Fruit fly (Drosophila melanogaster) whole organism, embryonic: ENCODE data around the gene nudE.

ENCODE experiments used
- Atf-2 ChIP-seq: fragments of 200-800 bp; sonication (Bioruptor generic); optimal IDR thresholded peaks from 2 replicates; lab custom pipeline; 2016; ENCODE audit warnings: missing biosample characterization, missing genetic modification characterization
- Atf6 ChIP-seq: fragments of 200-800 bp; sonication (Bioruptor generic); IDR thresholded peaks from 2 replicates; pipeline ENCODE4 v1.3.6; 2022; ENCODE audit warnings: missing biosample characterization, missing genetic modification characterization
- Awh ChIP-seq: fragments of 200-800 bp; sonication (Bioruptor generic); IDR thresholded peaks from 2 replicates; pipeline ENCODE4, ENCODE4 v1.3.6; 2022; ENCODE audit warnings: missing biosample characterization, missing genetic modification characterization
- CG12155 ChIP-seq: fragments of 200-800 bp; sonication (Bioruptor generic); optimal IDR thresholded peaks from 3 replicates; lab custom pipeline; 2016; ENCODE audit warnings: missing biosample characterization, missing genetic modification characterization
- CG13894 ChIP-seq: fragments of 200-800 bp; sonication (Bioruptor generic); optimal IDR thresholded peaks from 3 replicates; lab custom pipeline; 2018; ENCODE audit warnings: missing biosample characterization, mild to moderate bottlenecking, missing genetic modification characterization, moderate library complexity
- CG15514 ChIP-seq: fragments of 200-800 bp; sonication (Bioruptor generic); optimal IDR thresholded peaks from 3 replicates; lab custom pipeline; 2017; ENCODE audit warnings: missing biosample characterization, missing genetic modification characterization, mild to moderate bottlenecking, moderate library complexity, missing genetic modification reagents
- CG15601 ChIP-seq: fragments of 200-800 bp; sonication (Bioruptor generic); optimal IDR thresholded peaks from 3 replicates; lab custom pipeline; 2019; ENCODE audit warnings: missing biosample characterization, mild to moderate bottlenecking, missing genetic modification characterization, moderate library complexity
- CG2120 ChIP-seq: fragments of 200-800 bp; sonication (Bioruptor generic); optimal IDR thresholded peaks from 3 replicates; lab custom pipeline; 2016; ENCODE audit warnings: missing biosample characterization, missing genetic modification characterization
- CG2712 ChIP-seq: fragments of 200-800 bp; optimal IDR thresholded peaks from 3 replicates; lab custom pipeline; 2019; ENCODE audit warnings: missing biosample characterization, mild to moderate bottlenecking, missing genetic modification characterization, moderate library complexity
- CG33213 ChIP-seq: fragments of 200-800 bp; sonication (Bioruptor generic); optimal IDR thresholded peaks from 3 replicates; lab custom pipeline; 2016; ENCODE audit warnings: missing biosample characterization, missing genetic modification characterization
- CG4360 ChIP-seq: fragments of 200-800 bp; sonication (Bioruptor generic); IDR thresholded peaks from 2 replicates; pipeline ENCODE4 v1.3.6; 2022; ENCODE audit warnings: missing biosample characterization, missing genetic modification characterization
- CG6854 ChIP-seq: fragments of 200-800 bp; sonication (Bioruptor generic); optimal IDR thresholded peaks from 3 replicates; lab custom pipeline; 2017; ENCODE audit warnings: missing biosample characterization, mild to moderate bottlenecking, missing genetic modification characterization
- CG7987 ChIP-seq: fragments of 200-800 bp; sonication (Bioruptor generic); optimal IDR thresholded peaks from 2 replicates; lab custom pipeline; 2018; ENCODE audit warnings: missing biosample characterization, mild to moderate bottlenecking, missing genetic modification characterization, moderate library complexity
- D ChIP-seq, 2 experiments: fragments of 200-800 bp in 1 of 2; fragments of >200 bp in 1 of 2; sonication (Bioruptor generic) in 1 of 2; optimal IDR thresholded peaks; 2 replicates in 1 of 2; 3 replicates in 1 of 2; lab custom pipeline; 2017; ENCODE audit warnings: mild to moderate bottlenecking in 1 of 2, missing biosample characterization in 1 of 2, missing genetic modification characterization in 1 of 2, missing genetic modification reagents in 1 of 2
- Dp ChIP-seq: fragments of 200-800 bp; sonication (Bioruptor generic); optimal IDR thresholded peaks from 2 replicates; lab custom pipeline; 2018; ENCODE audit warnings: missing biosample characterization, mild to moderate bottlenecking, missing genetic modification characterization, moderate library complexity
- Elba2 ChIP-seq: fragments of 200-800 bp; sonication (Bioruptor generic); optimal IDR thresholded peaks from 3 replicates; lab custom pipeline; 2016; ENCODE audit warnings: missing biosample characterization, missing genetic modification characterization
- Ets65A ChIP-seq: fragments of 200-800 bp; sonication (Bioruptor generic); peaks from one replicate; lab custom pipeline; 2016; ENCODE audit warnings: missing biosample characterization, missing genetic modification characterization
- Ets97D ChIP-seq: fragments of 200-800 bp; sonication (Bioruptor generic); optimal IDR thresholded peaks from 3 replicates; lab custom pipeline; 2016; ENCODE audit warnings: missing biosample characterization, missing genetic modification characterization
- GATAe ChIP-seq: fragments of 200-800 bp; sonication (Bioruptor generic); conservative IDR thresholded peaks from 2 replicates; pipeline ENCODE4 v1.3.6; 2022; ENCODE audit warnings: missing biosample characterization, missing genetic modification characterization
- H15 ChIP-seq: fragments of 200-800 bp; sonication (Bioruptor generic); IDR thresholded peaks from 3 replicates; pipeline ENCODE4 v1.3.6; 2022; ENCODE audit warnings: missing biosample characterization, missing genetic modification characterization
- Hmr ChIP-seq: fragments of 200-800 bp; sonication (Bioruptor generic); optimal IDR thresholded peaks from 3 replicates; lab custom pipeline; 2017; ENCODE audit warnings: mild to moderate bottlenecking, missing biosample characterization, missing genetic modification reagents, missing genetic modification characterization
- Hsf ChIP-seq: fragments of 200-800 bp; sonication (Bioruptor generic); optimal IDR thresholded peaks from 3 replicates; lab custom pipeline; 2016; ENCODE audit warnings: missing biosample characterization, missing genetic modification characterization
- Lhr ChIP-seq: fragments of 200-800 bp; sonication (Bioruptor generic); optimal IDR thresholded peaks from 3 replicates; lab custom pipeline; 2017; ENCODE audit warnings: mild to moderate bottlenecking, missing biosample characterization, missing genetic modification reagents, missing genetic modification characterization
- Med ChIP-seq: fragments of 200-800 bp; sonication (Bioruptor generic); peaks from one replicate; lab custom pipeline; 2016; ENCODE audit warnings: missing biosample characterization, missing genetic modification characterization, mild to moderate bottlenecking, inconsistent platforms, moderate library complexity
- NFAT ChIP-seq: fragments of 200-800 bp; sonication (Bioruptor generic); IDR thresholded peaks from 2 replicates; pipeline ENCODE4 v1.3.6; 2022; ENCODE audit warnings: missing biosample characterization, missing genetic modification characterization
- Nf-YB ChIP-seq: fragments of 200-800 bp; sonication (Bioruptor generic); optimal IDR thresholded peaks from 3 replicates; lab custom pipeline; 2019; ENCODE audit warnings: missing biosample characterization, mild to moderate bottlenecking, missing genetic modification characterization, moderate library complexity
- NfI ChIP-seq: fragments of 200-800 bp; sonication (Bioruptor generic); optimal IDR thresholded peaks from 3 replicates; lab custom pipeline; 2018; ENCODE audit warnings: missing biosample characterization, mild to moderate bottlenecking, missing genetic modification characterization, moderate library complexity
- Pdp1 ChIP-seq, 2 experiments: fragments of 200-800 bp; sonication (Bioruptor generic); optimal IDR thresholded peaks; 3 replicates each; lab custom pipeline; 2016; ENCODE audit warnings: missing biosample characterization in 2 of 2, missing genetic modification characterization in 2 of 2, mild to moderate bottlenecking in 1 of 2, moderate library complexity in 1 of 2
- Rfx ChIP-seq: fragments of 200-800 bp; sonication (Bioruptor generic); IDR thresholded peaks from 2 replicates; pipeline ENCODE4 v1.3.6; 2022; ENCODE audit warnings: missing biosample characterization, missing genetic modification characterization
- Scr ChIP-seq: fragments of 200-800 bp; sonication (Bioruptor generic); IDR thresholded peaks from 2 replicates; pipeline ENCODE4 v1.3.6; 2022; ENCODE audit warnings: missing biosample characterization, missing genetic modification characterization; ENCODE audit not compliant: partially characterized antibody
- Sox102F ChIP-seq: fragments of 200-800 bp; sonication (Bioruptor generic); optimal IDR thresholded peaks from 2 replicates; lab custom pipeline; 2018; ENCODE audit warnings: missing biosample characterization, mild to moderate bottlenecking, missing genetic modification characterization, moderate library complexity
- Taf1 ChIP-seq: fragments of 200-800 bp; sonication (Bioruptor generic); IDR thresholded peaks from 2 replicates; pipeline ENCODE4 v1.3.6; 2022; ENCODE audit warnings: missing biosample characterization, missing genetic modification characterization
- ara ChIP-seq: fragments of 200-800 bp; sonication (Bioruptor generic); IDR thresholded peaks from 2 replicates; pipeline ENCODE4 v1.3.6; 2022; ENCODE audit warnings: missing biosample characterization, missing genetic modification characterization
- br ChIP-seq: fragments of >200 bp; optimal IDR thresholded peaks from 2 replicates; lab custom pipeline; 2017
- danr ChIP-seq: fragments of 200-800 bp; sonication (Bioruptor generic); IDR thresholded peaks from 2 replicates; pipeline ENCODE4 v1.3.6; 2022; ENCODE audit warnings: missing biosample characterization, missing genetic modification characterization
- dimm ChIP-seq: fragments of 200-800 bp; sonication (Bioruptor generic); IDR thresholded peaks from 2 replicates; pipeline ENCODE4 v1.3.6; 2022; ENCODE audit warnings: missing biosample characterization, missing genetic modification characterization
- ewg ChIP-seq: fragments of 200-800 bp; sonication (Bioruptor generic); optimal IDR thresholded peaks from 3 replicates; lab custom pipeline; 2017; ENCODE audit warnings: mild to moderate bottlenecking, missing biosample characterization, missing genetic modification reagents, missing genetic modification characterization
- eyg ChIP-seq: fragments of 200-800 bp; sonication (Bioruptor generic); optimal IDR thresholded peaks from 3 replicates; lab custom pipeline; 2016; ENCODE audit warnings: missing biosample characterization, missing genetic modification characterization
- gce ChIP-seq: fragments of 200-800 bp; sonication (Bioruptor generic); IDR thresholded peaks from 3 replicates; pipeline ENCODE4 v1.3.6; 2022; ENCODE audit warnings: missing biosample characterization, missing genetic modification characterization
- gro ChIP-seq: fragments of 200-800 bp; sonication (Bioruptor generic); optimal IDR thresholded peaks from 2 replicates; lab custom pipeline; 2016; ENCODE audit warnings: missing biosample characterization, missing genetic modification characterization
- inv ChIP-seq: fragments of 200-800 bp; sonication (Bioruptor generic); IDR thresholded peaks from 2 replicates; pipeline ENCODE4 v1.3.6; 2022; ENCODE audit warnings: missing biosample characterization, missing genetic modification characterization; ENCODE audit not compliant: partially characterized antibody
- nmo ChIP-seq: fragments of 200-800 bp; sonication (Bioruptor generic); optimal IDR thresholded peaks from 2 replicates; lab custom pipeline; 2018; ENCODE audit warnings: missing biosample characterization, mild to moderate bottlenecking, missing genetic modification characterization, moderate library complexity
- ranshi ChIP-seq: fragments of 200-800 bp; sonication (Bioruptor generic); IDR thresholded peaks from 2 replicates; pipeline ENCODE4 v1.3.6; 2022; ENCODE audit warnings: missing biosample characterization, missing genetic modification characterization
- row ChIP-seq: fragments of 200-800 bp; sonication (Bioruptor generic); IDR thresholded peaks from 3 replicates; pipeline ENCODE4 v1.3.6; 2022; ENCODE audit warnings: missing biosample characterization, missing genetic modification characterization
- sens-2 ChIP-seq: fragments of 200-800 bp; sonication (Bioruptor generic); IDR thresholded peaks from 2 replicates; pipeline ENCODE4 v1.3.6; 2022; ENCODE audit warnings: missing biosample characterization, missing genetic modification characterization
- slbo ChIP-seq: fragments of 200-800 bp; sonication (Bioruptor generic); IDR thresholded peaks from 2 replicates; pipeline ENCODE4 v1.3.6; 2022; ENCODE audit warnings: missing biosample characterization, missing genetic modification characterization
- unpg ChIP-seq: fragments of 200-800 bp; sonication (Bioruptor generic); optimal IDR thresholded peaks from 3 replicates; lab custom pipeline; 2018; ENCODE audit warnings: missing biosample characterization, mild to moderate bottlenecking, missing genetic modification characterization, moderate library complexity
- vnd ChIP-seq: fragments of 200-800 bp; sonication (Bioruptor generic); IDR thresholded peaks from 3 replicates; pipeline ENCODE4 v1.3.6; 2022; ENCODE audit warnings: missing biosample characterization, missing genetic modification characterization; ENCODE audit not compliant: partially characterized antibody
- zfh1 ChIP-seq: fragments of 200-800 bp; sonication (Bioruptor generic); IDR thresholded peaks from 3 replicates; pipeline ENCODE4 v1.3.6; 2022; ENCODE audit warnings: missing biosample characterization, missing genetic modification characterization

Gene nudE

dm6 chr3L:9897164-9897783, 1.8 kb upstream of the nudE start (continued):
- TF ChIP-seq Elba2 (GFP tag; lab: Kevin White, UChicago): peak; percentile 18
- TF ChIP-seq D (optimal IDR thresholded peaks at IDR 0.05; lab: Kevin White, UChicago): no peak
- TF ChIP-seq D (GFP tag; optimal IDR thresholded peaks at IDR 0.05; lab: Kevin White, UChicago): no peak
- peak; percentile 27 for TF ChIP-seq CG2120
- no peak for TF ChIP-seq gce (GFP tag; lab: Robert Waterston, UW)
- no peak for TF ChIP-seq Ets65A
- TF ChIP-seq row (GFP tag; lab: Robert Waterston, UW): no peak
- peak; percentile 10 for TF ChIP-seq unpg (GFP tag; lab: Kevin White, UChicago)
- TF ChIP-seq Sox102F (GFP tag; lab: Kevin White, UChicago): peak; percentile 27
- TF ChIP-seq br (lab: Kevin White, UChicago): no peak
- no peak for TF ChIP-seq Atf-2 (GFP tag; lab: Kevin White, UChicago)
- TF ChIP-seq GATAe: no peak
- TF ChIP-seq CG6854 (GFP tag; lab: Kevin White, UChicago): no peak
- no peak for TF ChIP-seq H15 (GFP tag; lab: Robert Waterston, UW)

- TF ChIP-seq Scr (GFP tag; lab: Robert Waterston, UW) (peak; percentile 26; the same call in 1 of the 2 replicates), vnd (no peak), nmo (GFP tag; lab: Kevin White, UChicago) (peak; percentile 32), CG33213 (peak; percentile 9), Pdp1 (GFP tag; optimal IDR thresholded peaks at IDR 0.05; lab: Kevin White, UChicago) (peak in 1 of 2 experiments; percentile 16), eyg (no peak), gro (GFP tag; lab: Kevin White, UChicago) (peak; percentile 8), NfI (GFP tag; lab: Kevin White, UChicago) (peak; percentile 50), Rfx (GFP tag; lab: Robert Waterston, UW) (peak; percentile 44), CG4360 (GFP tag; lab: Robert Waterston, UW) (no peak), inv (GFP tag; lab: Robert Waterston, UW) (peak; percentile 24; the same call in 1 of the 2 replicates), ara (GFP tag; lab: Robert Waterston, UW) (0 out of 2 replicates have a peak, but pooled peaks have one; percentile 25), Taf1 (GFP tag; lab: Robert Waterston, UW) (no peak), zfh1 (GFP tag; lab: Robert Waterston, UW) (0 out of 3 replicates have a peak, but pooled peaks have one; percentile 36), ewg (GFP tag; lab: Kevin White, UChicago) (peak; percentile 70), Ets97D (GFP tag; lab: Kevin White, UChicago) (peak; percentile 54), CG7987 (GFP tag; lab: Kevin White, UChicago) (peak; percentile 6), CG15514 (peak; percentile 99), Hmr (GFP tag; lab: Kevin White, UChicago) (peak; percentile 56), ranshi (GFP tag; lab: Robert Waterston, UW) (0 out of 2 replicates have a peak, but pooled peaks have one; percentile 32), Dp (GFP tag; lab: Kevin White, UChicago) (peak; percentile 52), slbo (GFP tag; lab: Robert Waterston, UW) (peak; percentile 61), dimm (GFP tag; lab: Robert Waterston, UW) (no peak), sens-2 (GFP tag; lab: Robert Waterston, UW) (no peak), danr (GFP tag; lab: Robert Waterston, UW) (no peak), CG12155 (GFP tag; lab: Kevin White, UChicago) (peak; percentile 10), Lhr (GFP tag; lab: Kevin White, UChicago) (peak; percentile 72), NFAT (GFP tag; lab: Robert Waterston, UW) (peak; percentile 62), CG13894 (peak; percentile 22), CG6854 (GFP tag; lab: Kevin White, UChicago) (no peak), Awh (GFP tag; lab: Robert Waterston, UW) (no peak), Hsf (peak; percentile 12), Nf-YB (no peak), CG2712 (tag; lab: Kevin White, UChicago) (peak; percentile 15), Atf6 (GFP tag; lab: Robert Waterston, UW) (no peak), Med (GFP tag; lab: Kevin White, UChicago) (peak; percentile 81), CG15601 (tag; lab: Kevin White, UChicago) (peak; percentile 79)
Observed at dm6 chr3L:9898355-9898754, 686 bp upstream of the nudE start, which contains the start of the genes CG6707 and CG46387. Gene CG6707 (minus strand): TSS chr3L:9898575. Gene CG46387 (plus strand): TSS chr3L:9898626.
